Fruit fly (Drosophila melanogaster) whole organism, prepupa: Measurements from ENCODE around the gene CG7367.
A peak's percentile ranks its signal among the peaks of the same experiment; 100 is the strongest.

Source experiments
- Blimp-1 ChIP-seq: fragments of 200-800 bp; sonication (Bioruptor generic); optimal IDR thresholded peaks from 3 replicates; lab custom pipeline; 2017; ENCODE audit warnings: missing biosample characterization, missing genetic modification characterization, mild to moderate bottlenecking, moderate library complexity, missing genetic modification reagents
- CG10631 ChIP-seq: fragments of 200-800 bp; sonication (Bioruptor generic); optimal IDR thresholded peaks from 2 replicates; lab custom pipeline; 2016; ENCODE audit warnings: missing biosample characterization, missing genetic modification characterization
- CG10669 ChIP-seq: fragments of 200-800 bp; sonication (Bioruptor generic); optimal IDR thresholded peaks from 3 replicates; lab custom pipeline; 2018; ENCODE audit warnings: missing biosample characterization, mild to moderate bottlenecking, missing genetic modification characterization, moderate library complexity
- CG11294 ChIP-seq: fragments of 200-800 bp; sonication (Bioruptor generic); IDR thresholded peaks from 2 replicates; pipeline ENCODE4 v1.3.6; 2022; ENCODE audit warnings: missing biosample characterization, missing genetic modification characterization
- CG11762 ChIP-seq: fragments of 200-800 bp; sonication (Bioruptor generic); optimal IDR thresholded peaks from 3 replicates; lab custom pipeline; 2016; ENCODE audit warnings: missing biosample characterization, missing genetic modification characterization; ENCODE audit not compliant: insufficient read depth
- CG11902 ChIP-seq: fragments of 200-800 bp; sonication (Bioruptor generic); optimal IDR thresholded peaks from 3 replicates; lab custom pipeline; 2016; ENCODE audit warnings: missing biosample characterization, missing genetic modification characterization
- CG15336 ChIP-seq: fragments of 200-800 bp; sonication (Bioruptor generic); IDR thresholded peaks from 2 replicates; pipeline ENCODE4 v1.3.6; 2022; ENCODE audit warnings: missing biosample characterization, missing genetic modification characterization
- CG3032 ChIP-seq: fragments of 200-800 bp; optimal IDR thresholded peaks from 2 replicates; lab custom pipeline; 2019; ENCODE audit warnings: missing biosample characterization, mild to moderate bottlenecking, missing genetic modification characterization, moderate library complexity
- CG31627 ChIP-seq: fragments of 200-800 bp; sonication (Bioruptor generic); optimal IDR thresholded peaks from 3 replicates; lab custom pipeline; 2016; ENCODE audit warnings: missing biosample characterization, missing genetic modification characterization
- CG32006 ChIP-seq: fragments of 200-800 bp; sonication (Bioruptor generic); optimal IDR thresholded peaks from 3 replicates; lab custom pipeline; 2017; ENCODE audit warnings: missing biosample characterization, mild to moderate bottlenecking, missing genetic modification characterization
- CG4318 ChIP-seq: fragments of 200-800 bp; sonication (Bioruptor generic); optimal IDR thresholded peaks from 3 replicates; lab custom pipeline; 2017; ENCODE audit warnings: missing biosample characterization, mild to moderate bottlenecking, missing genetic modification characterization
- CG6163 ChIP-seq: fragments of 200-800 bp; sonication (Bioruptor generic); IDR thresholded peaks from 3 replicates; pipeline ENCODE4 v1.3.6; 2022; ENCODE audit warnings: missing biosample characterization, missing genetic modification characterization
- CG6276 ChIP-seq: fragments of 200-800 bp; sonication (Bioruptor generic); optimal IDR thresholded peaks from 2 replicates; lab custom pipeline; 2017; ENCODE audit warnings: missing biosample characterization, mild to moderate bottlenecking, missing genetic modification characterization
- CG6792 ChIP-seq: fragments of 200-800 bp; sonication (Bioruptor generic); optimal IDR thresholded peaks from 3 replicates; lab custom pipeline; 2016; ENCODE audit warnings: missing biosample characterization, missing genetic modification characterization
- CG6808 ChIP-seq: fragments of 200-800 bp; sonication (Bioruptor generic); optimal IDR thresholded peaks from 3 replicates; lab custom pipeline; 2017; ENCODE audit warnings: missing biosample characterization, missing genetic modification characterization, mild to moderate bottlenecking, moderate library complexity, missing genetic modification reagents
- CG8119 ChIP-seq: fragments of 200-800 bp; sonication (Bioruptor generic); IDR thresholded peaks from 3 replicates; pipeline ENCODE4 v1.3.6; 2022; ENCODE audit warnings: missing biosample characterization, missing genetic modification characterization
- CG8319 ChIP-seq: fragments of 200-800 bp; sonication (Bioruptor generic); optimal IDR thresholded peaks from 3 replicates; lab custom pipeline; 2016; ENCODE audit warnings: missing biosample characterization, missing genetic modification characterization
- CG8632 ChIP-seq: fragments of 200-800 bp; sonication (Bioruptor generic); optimal IDR thresholded peaks from 3 replicates; lab custom pipeline; 2016; ENCODE audit warnings: missing biosample characterization, missing genetic modification characterization
- Eip75B ChIP-seq: fragments of 200-800 bp; sonication (Bioruptor generic); optimal IDR thresholded peaks from 3 replicates; lab custom pipeline; 2016; ENCODE audit warnings: missing biosample characterization, missing genetic modification characterization
- Eip93F ChIP-seq: fragments of 200-800 bp; sonication (Bioruptor generic); optimal IDR thresholded peaks from 2 replicates; lab custom pipeline; 2016; ENCODE audit warnings: missing biosample characterization, mild to moderate bottlenecking, missing genetic modification characterization
- Ets21C ChIP-seq: fragments of 200-800 bp; sonication (Bioruptor generic); optimal IDR thresholded peaks from 3 replicates; lab custom pipeline; 2016; ENCODE audit warnings: missing biosample characterization, missing genetic modification characterization
- Ets96B ChIP-seq: fragments of 200-800 bp; optimal IDR thresholded peaks from 2 replicates; lab custom pipeline; 2019; ENCODE audit warnings: missing biosample characterization, mild to moderate bottlenecking, missing genetic modification characterization, moderate library complexity
- Gug ChIP-seq: fragments of 200-800 bp; sonication (Bioruptor generic); IDR thresholded peaks from 2 replicates; pipeline ENCODE4 v1.3.6; 2022; ENCODE audit warnings: missing biosample characterization, missing genetic modification characterization
- Hr38 ChIP-seq: sonication (Bioruptor generic); optimal IDR thresholded peaks from 2 replicates; lab custom pipeline; 2016; ENCODE audit warnings: missing biosample characterization, missing genetic modification characterization
- Hr39 ChIP-seq: fragments of 200-800 bp; sonication (Bioruptor generic); optimal IDR thresholded peaks from 2 replicates; lab custom pipeline; 2016; ENCODE audit warnings: missing biosample characterization, missing genetic modification characterization
- Hr4 ChIP-seq: fragments of 200-800 bp; sonication (Bioruptor generic); optimal IDR thresholded peaks from 3 replicates; lab custom pipeline; 2016; ENCODE audit warnings: missing biosample characterization, missing genetic modification characterization
- Met ChIP-seq: fragments of 200-800 bp; sonication (Bioruptor generic); optimal IDR thresholded peaks from 3 replicates; lab custom pipeline; 2016; ENCODE audit warnings: missing biosample characterization, missing genetic modification characterization
- OdsH ChIP-seq: fragments of 200-800 bp; sonication (Bioruptor generic); optimal IDR thresholded peaks from 3 replicates; lab custom pipeline; 2016; ENCODE audit warnings: missing biosample characterization, missing genetic modification characterization
- Smox ChIP-seq: fragments of 200-800 bp; sonication (Bioruptor generic); optimal IDR thresholded peaks from 3 replicates; lab custom pipeline; 2016; ENCODE audit warnings: missing biosample characterization, missing genetic modification characterization
- Sox102F ChIP-seq: fragments of 200-800 bp; sonication (Bioruptor generic); optimal IDR thresholded peaks from 2 replicates; lab custom pipeline; 2016; ENCODE audit warnings: missing biosample characterization, mild to moderate bottlenecking, missing genetic modification characterization
- Sox15 ChIP-seq: fragments of 200-800 bp; sonication (Bioruptor generic); optimal IDR thresholded peaks from 3 replicates; lab custom pipeline; 2016; ENCODE audit warnings: missing biosample characterization, missing genetic modification characterization
- achi ChIP-seq: fragments of 200-800 bp; sonication (Bioruptor generic); optimal IDR thresholded peaks from 3 replicates; lab custom pipeline; 2016; ENCODE audit warnings: missing biosample characterization, missing genetic modification characterization
- acj6 ChIP-seq: fragments of 200-800 bp; sonication (Bioruptor generic); optimal IDR thresholded peaks from 3 replicates; lab custom pipeline; 2016; ENCODE audit warnings: missing biosample characterization, missing genetic modification characterization
- cyc ChIP-seq: fragments of 200-800 bp; sonication (Bioruptor generic); optimal IDR thresholded peaks from 3 replicates; lab custom pipeline; 2016; ENCODE audit warnings: missing biosample characterization, missing genetic modification characterization
- dac ChIP-seq: fragments of 200-800 bp; sonication (Bioruptor generic); optimal IDR thresholded peaks from 2 replicates; lab custom pipeline; 2017; ENCODE audit warnings: missing biosample characterization, mild to moderate bottlenecking, missing genetic modification characterization
- dsx ChIP-seq: fragments of 200-800 bp; optimal IDR thresholded peaks from 3 replicates; lab custom pipeline; 2019; ENCODE audit warnings: missing biosample characterization, mild to moderate bottlenecking, missing genetic modification characterization, moderate library complexity; ENCODE audit not compliant: poor library complexity, severe bottlenecking
- eg ChIP-seq: fragments of 200-800 bp; sonication (Bioruptor generic); IDR thresholded peaks from 3 replicates; pipeline ENCODE4 v1.3.6; 2022; ENCODE audit warnings: missing biosample characterization, missing genetic modification characterization
- fd59A ChIP-seq: fragments of 200-800 bp; sonication (Bioruptor generic); optimal IDR thresholded peaks from 2 replicates; lab custom pipeline; 2017; ENCODE audit warnings: missing biosample characterization, mild to moderate bottlenecking, missing genetic modification characterization, missing genetic modification reagents
- fd85E ChIP-seq: fragments of 200-800 bp; sonication (Bioruptor generic); optimal IDR thresholded peaks from 3 replicates; lab custom pipeline; 2016; ENCODE audit warnings: missing biosample characterization, missing genetic modification characterization
- fkh ChIP-seq: fragments of 200-800 bp; sonication (Bioruptor generic); optimal IDR thresholded peaks from 3 replicates; lab custom pipeline; 2017; ENCODE audit warnings: missing biosample characterization, mild to moderate bottlenecking, missing genetic modification characterization, moderate library complexity
- lz ChIP-seq: fragments of 200-800 bp; sonication (Bioruptor generic); optimal IDR thresholded peaks from 3 replicates; lab custom pipeline; 2016; ENCODE audit warnings: missing biosample characterization, missing genetic modification characterization
- net ChIP-seq: fragments of 200-800 bp; sonication (Bioruptor generic); optimal IDR thresholded peaks from 3 replicates; lab custom pipeline; 2016; ENCODE audit warnings: missing biosample characterization, missing genetic modification characterization
- pdm3 ChIP-seq: fragments of 200-800 bp; sonication (Bioruptor generic); optimal IDR thresholded peaks from 3 replicates; lab custom pipeline; 2016; ENCODE audit warnings: missing biosample characterization, missing genetic modification characterization
- salr ChIP-seq, 2 experiments: fragments of 200-800 bp; sonication (Bioruptor generic); optimal IDR thresholded peaks; 3 replicates each; lab custom pipeline; 2016 to 2018; ENCODE audit warnings: missing biosample characterization in 2 of 2, missing genetic modification characterization in 2 of 2, mild to moderate bottlenecking in 1 of 2
- spab ChIP-seq: fragments of 200-800 bp; sonication (Bioruptor generic); optimal IDR thresholded peaks from 2 replicates; lab custom pipeline; 2017; ENCODE audit warnings: missing biosample characterization, mild to moderate bottlenecking, missing genetic modification characterization, missing genetic modification reagents
- ss ChIP-seq, 2 experiments: fragments of 200-800 bp; sonication (Bioruptor generic); optimal IDR thresholded peaks; 2 replicates in 1 of 2; 3 replicates in 1 of 2; lab custom pipeline; 2017 to 2018; ENCODE audit warnings: mild to moderate bottlenecking in 2 of 2, missing biosample characterization in 2 of 2, missing genetic modification characterization in 2 of 2, moderate library complexity in 1 of 2
- svp ChIP-seq: fragments of 200-800 bp; sonication (Bioruptor generic); peaks from one replicate; lab custom pipeline; 2016; ENCODE audit warnings: missing biosample characterization, missing genetic modification characterization
- topi ChIP-seq: fragments of 200-800 bp; sonication (Bioruptor generic); optimal IDR thresholded peaks from 3 replicates; lab custom pipeline; 2016; ENCODE audit warnings: missing biosample characterization, missing genetic modification characterization
- vri ChIP-seq: fragments of 200-800 bp; sonication (Bioruptor generic); optimal IDR thresholded peaks from 3 replicates; lab custom pipeline; 2016; ENCODE audit warnings: missing biosample characterization, mild to moderate bottlenecking, missing genetic modification characterization

Gene CG7367

DNA sequence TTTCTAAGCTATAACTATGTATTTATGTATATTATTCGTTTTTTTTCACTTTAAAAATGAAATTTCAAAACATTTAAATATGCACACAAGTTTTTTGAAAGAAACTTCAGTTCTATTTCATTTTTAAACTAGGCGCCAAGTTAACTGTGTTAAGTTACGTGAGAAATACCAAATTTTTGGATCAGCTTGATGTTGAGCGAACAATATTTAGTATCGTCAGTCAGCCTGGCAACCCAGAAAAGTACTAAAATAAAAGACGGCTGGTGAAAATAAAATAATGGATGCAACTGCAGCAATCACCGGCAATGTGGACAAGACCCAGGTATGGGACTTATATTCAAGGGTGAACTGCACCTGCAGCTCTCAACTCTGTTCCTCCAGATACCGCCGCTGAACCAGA, 1.3 kb upstream of the CG7367 start, which contains the start of gene CCDC53:
Gene CCDC53, plus strand, starts transcription at position 235 of the 400 bp plus-strand sequence.
- no peak for TF ChIP-seq CG6163 (GFP tag; lab: Robert Waterston, UW)
- no peak for TF ChIP-seq net (GFP tag; lab: Kevin White, UChicago)
- TF ChIP-seq CG11902 (GFP tag; lab: Kevin White, UChicago), result no peak
- TF ChIP-seq Met (GFP tag; lab: Kevin White, UChicago), result no peak
- no peak for TF ChIP-seq lz (GFP tag; lab: Kevin White, UChicago)
- TF ChIP-seq Eip75B (GFP tag; lab: Kevin White, UChicago), result no peak
- TF ChIP-seq Eip93F (GFP tag; lab: Kevin White, UChicago), result no peak
- no peak for TF ChIP-seq cyc
- no peak for TF ChIP-seq CG4318 (GFP tag; lab: Kevin White, UChicago)
- no peak for TF ChIP-seq svp (GFP tag; lab: Kevin White, UChicago)
- no peak for TF ChIP-seq CG32006 (GFP tag; lab: Kevin White, UChicago)
- TF ChIP-seq CG10669, result no peak
- TF ChIP-seq CG11762, result no peak

DNA sequence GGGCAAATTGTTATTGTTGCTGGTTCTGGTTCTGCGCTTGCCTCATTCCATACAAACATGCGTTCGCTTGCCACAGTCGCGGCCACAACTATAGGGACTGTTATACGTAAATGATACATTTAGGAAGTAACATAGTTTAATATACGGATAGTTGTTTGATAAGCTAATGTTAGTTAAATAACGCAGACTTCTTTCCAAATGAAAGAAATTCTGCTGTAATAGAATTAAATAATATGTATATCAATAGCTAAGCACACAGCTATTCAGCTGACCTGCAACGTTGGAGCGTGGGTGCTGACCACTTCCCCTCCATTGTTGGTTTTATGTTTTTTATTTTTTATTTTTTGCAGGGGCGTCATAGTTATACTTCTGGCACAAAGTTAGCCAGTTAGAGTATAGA, 4.9 kb downstream of the CG7367 start:
- TF ChIP-seq Eip75B (GFP tag; lab: Kevin White, UChicago) (peak; percentile 63), Ets21C (GFP tag; lab: Kevin White, UChicago) (peak; percentile 3), vri (GFP tag; lab: Kevin White, UChicago) (peak; percentile 22), Smox (GFP tag; lab: Kevin White, UChicago) (peak; percentile 23), Hr39 (GFP tag; lab: Kevin White, UChicago) (peak; percentile 39), topi (peak; percentile 32), achi (peak; percentile 62), OdsH (GFP tag; lab: Kevin White, UChicago) (peak; percentile 69), CG8119 (GFP tag; lab: Robert Waterston, UW) (peak; percentile 84; the same call in 2 of the 3 replicates), Sox15 (GFP tag; lab: Kevin White, UChicago) (peak; percentile 2), CG6792 (peak; percentile 44), CG8632 (GFP tag; lab: Kevin White, UChicago) (no peak), fkh (no peak), lz (GFP tag; lab: Kevin White, UChicago) (peak; percentile 31), CG11902 (GFP tag; lab: Kevin White, UChicago) (no peak), ss (GFP tag; optimal IDR thresholded peaks at IDR 0.05; lab: Kevin White, UChicago) (peak in 1 of 2 experiments; percentile 52), CG3032 (peak; percentile 36), pdm3 (GFP tag; lab: Kevin White, UChicago) (peak; percentile 66), dac (peak; percentile 11), Met (GFP tag; lab: Kevin White, UChicago) (no peak), Hr4 (peak; percentile 76), Sox102F (GFP tag; lab: Kevin White, UChicago) (no peak), dsx (GFP tag; lab: Kevin White, UChicago) (peak; percentile 57), CG15336 (GFP tag; lab: Robert Waterston, UW) (peak; percentile 91), acj6 (GFP tag; lab: Kevin White, UChicago) (peak; percentile 54), fd85E (GFP tag; lab: Kevin White, UChicago) (no peak), Eip93F (GFP tag; lab: Kevin White, UChicago) (no peak), CG10631 (GFP tag; lab: Kevin White, UChicago) (peak; percentile 51), CG10669 (no peak), CG8319 (GFP tag; lab: Kevin White, UChicago) (no peak), CG6808 (GFP tag; lab: Kevin White, UChicago) (peak; percentile 22), CG11294 (peak; percentile 47; the same call in 1 of the 2 replicates), Blimp-1 (no peak), eg (GFP tag; lab: Robert Waterston, UW) (peak; percentile 91), CG31627 (peak; percentile 39), fd59A (peak; percentile 37), Hr38 (GFP tag; lab: Kevin White, UChicago) (no peak), spab (no peak), CG6276 (GFP tag; lab: Kevin White, UChicago) (no peak), salr (GFP tag; optimal IDR thresholded peaks at IDR 0.05; lab: Kevin White, UChicago) (peak in 1 of 2 experiments; percentile 19), Ets96B (tag; lab: Kevin White, UChicago) (peak; percentile 45), Gug (peak; percentile 65)
